Worm (Caenorhabditis elegans) whole organism, late embryonic: ENCODE results near the gene R52.6.

Experiments
- C08G9.2 ChIP-seq: sonication (generic microtip); optimal IDR thresholded peaks from 2 replicates; lab custom pipeline; 2016; ENCODE audit warnings: mild to moderate bottlenecking, missing genetic modification characterization, moderate library complexity, missing compliant biosample characterization
- F13H6.1 ChIP-seq: sonication (generic microtip); optimal IDR thresholded peaks from 2 replicates; lab custom pipeline; 2016; ENCODE audit warnings: missing genetic modification characterization, missing compliant biosample characterization
- K02D7.2 ChIP-seq: sonication (generic microtip); optimal IDR thresholded peaks from 2 replicates; lab custom pipeline; 2017; ENCODE audit warnings: mild to moderate bottlenecking, missing genetic modification characterization, missing compliant biosample characterization
- K09A11.1 ChIP-seq: sonication (generic microtip); optimal IDR thresholded peaks from 2 replicates; lab custom pipeline; 2017; ENCODE audit warnings: antibody characterized with exemption, mild to moderate bottlenecking, missing genetic modification characterization, missing compliant biosample characterization; ENCODE audit not compliant: insufficient read depth
- T23F11.4 ChIP-seq: fragments of 200-800 bp; sonication (Bioruptor generic); optimal IDR thresholded peaks from 2 replicates; lab custom pipeline; 2018; ENCODE audit warnings: mild to moderate bottlenecking, missing genetic modification characterization, missing compliant biosample characterization
- Y22D7AL.16 ChIP-seq: sonication (generic microtip); optimal IDR thresholded peaks from 2 replicates; lab custom pipeline; 2016; ENCODE audit warnings: missing genetic modification characterization, missing compliant biosample characterization
- ahr-1 ChIP-seq: sonication (generic microtip); optimal IDR thresholded peaks from 2 replicates; lab custom pipeline; 2016; ENCODE audit warnings: missing genetic modification characterization, missing compliant biosample characterization
- ama-1 ChIP-seq: fragments of 150-350 bp; optimal IDR thresholded peaks from 2 replicates; lab custom pipeline; 2014
- ceh-14 ChIP-seq: sonication (generic microtip); optimal IDR thresholded peaks from 2 replicates; lab custom pipeline; 2016; ENCODE audit warnings: missing genotype, missing genetic modification characterization, missing compliant biosample characterization
- ceh-18 ChIP-seq: sonication (generic microtip); optimal IDR thresholded peaks from 2 replicates; lab custom pipeline; 2016; ENCODE audit warnings: missing genetic modification characterization, missing compliant biosample characterization
- ceh-31 ChIP-seq: sonication (generic microtip); optimal IDR thresholded peaks from 2 replicates; lab custom pipeline; 2016; ENCODE audit warnings: missing genetic modification characterization, missing compliant biosample characterization
- ceh-45 ChIP-seq: fragments of 200-800 bp; sonication (Bioruptor generic); IDR thresholded peaks from 2 replicates; pipeline ENCODE4 v1.3.6; 2022; ENCODE audit warnings: missing genetic modification reagents, missing genetic modification characterization, missing compliant biosample characterization
- ceh-48 ChIP-seq: sonication (generic microtip); optimal IDR thresholded peaks from 2 replicates; lab custom pipeline; 2016; ENCODE audit warnings: missing genetic modification characterization, inconsistent platforms, missing compliant biosample characterization
- che-1 ChIP-seq: sonication (generic microtip); optimal IDR thresholded peaks from 2 replicates; lab custom pipeline; 2016; ENCODE audit warnings: mild to moderate bottlenecking, missing genetic modification characterization, missing compliant biosample characterization
- elt-2 ChIP-seq: sonication (generic microtip); optimal IDR thresholded peaks from 2 replicates; lab custom pipeline; 2016; ENCODE audit warnings: missing genetic modification reagents, missing genetic modification characterization, missing compliant biosample characterization
- elt-4 ChIP-seq: sonication (generic microtip); optimal IDR thresholded peaks from 2 replicates; lab custom pipeline; 2016; ENCODE audit warnings: missing genetic modification characterization, missing compliant biosample characterization
- ets-4 ChIP-seq: sonication (generic microtip); optimal IDR thresholded peaks from 2 replicates; lab custom pipeline; 2016; ENCODE audit warnings: missing genetic modification characterization, missing compliant biosample characterization
- eyg-1 ChIP-seq: sonication (generic microtip); optimal IDR thresholded peaks from 2 replicates; lab custom pipeline; 2016; ENCODE audit warnings: missing genotype, missing genetic modification characterization, missing compliant biosample characterization
- fax-1 ChIP-seq: sonication (generic microtip); optimal IDR thresholded peaks from 2 replicates; lab custom pipeline; 2016; ENCODE audit warnings: missing genotype, missing genetic modification characterization, missing compliant biosample characterization
- fkh-10 ChIP-seq: fragments of 150-350 bp; optimal IDR thresholded peaks from 2 replicates; lab custom pipeline; 2014; ENCODE audit warnings: missing biosample characterization, missing genetic modification reagents, missing genetic modification characterization
- gmeb-2 ChIP-seq: sonication (generic microtip); optimal IDR thresholded peaks from 2 replicates; lab custom pipeline; 2016; ENCODE audit warnings: missing genetic modification characterization, inconsistent platforms, missing compliant biosample characterization
- hlh-13 ChIP-seq: fragments of 200-800 bp; sonication (Bioruptor generic); optimal IDR thresholded peaks from 2 replicates; lab custom pipeline; 2018; ENCODE audit warnings: mild to moderate bottlenecking, missing genetic modification characterization, missing compliant biosample characterization
- hlh-6 ChIP-seq: sonication (generic microtip); optimal IDR thresholded peaks from 2 replicates; lab custom pipeline; 2016; ENCODE audit warnings: missing genotype, missing genetic modification characterization, missing compliant biosample characterization
- lim-6 ChIP-seq: sonication (generic microtip); optimal IDR thresholded peaks from 2 replicates; lab custom pipeline; 2016; ENCODE audit warnings: missing genetic modification characterization, missing compliant biosample characterization
- lin-11 ChIP-seq: fragments of 200-800 bp; sonication (Bioruptor generic); optimal IDR thresholded peaks from 2 replicates; lab custom pipeline; 2018; ENCODE audit warnings: mild to moderate bottlenecking, missing genetic modification characterization, missing compliant biosample characterization
- madf-2 ChIP-seq: sonication (generic microtip); optimal IDR thresholded peaks from 2 replicates; lab custom pipeline; 2017; ENCODE audit warnings: missing genetic modification characterization, missing compliant biosample characterization
- mec-3 ChIP-seq: sonication (generic microtip); optimal IDR thresholded peaks from 2 replicates; lab custom pipeline; 2016; ENCODE audit warnings: borderline replicate concordance, missing genetic modification characterization, missing compliant biosample characterization
- nfya-1 ChIP-seq: sonication (generic microtip); optimal IDR thresholded peaks from 2 replicates; lab custom pipeline; 2017; ENCODE audit warnings: missing genetic modification characterization, mild to moderate bottlenecking, missing compliant biosample characterization, antibody characterized with exemption, moderate library complexity
- pag-3 ChIP-seq: sonication (generic microtip); optimal IDR thresholded peaks from 2 replicates; lab custom pipeline; 2016; ENCODE audit warnings: missing compliant biosample characterization, missing genetic modification characterization, borderline replicate concordance
- pat-9 ChIP-seq: fragments of 200-800 bp; sonication (Bioruptor generic); optimal IDR thresholded peaks from 2 replicates; lab custom pipeline; 2018; ENCODE audit warnings: mild to moderate bottlenecking, missing genetic modification characterization, moderate library complexity, missing compliant biosample characterization
- pax-1 ChIP-seq: fragments of 150-350 bp; optimal IDR thresholded peaks from 2 replicates; lab custom pipeline; 2014; ENCODE audit warnings: missing biosample characterization, missing genetic modification characterization
- pha-2 ChIP-seq: sonication (generic microtip); optimal IDR thresholded peaks from 2 replicates; lab custom pipeline; 2017; ENCODE audit warnings: mild to moderate bottlenecking, missing genetic modification characterization, missing compliant biosample characterization
- pha-4 ChIP-seq: fragments of 150-350 bp; optimal IDR thresholded peaks from 2 replicates; lab custom pipeline; 2018; ENCODE audit warnings: missing biosample characterization, missing genetic modification reagents, missing genetic modification characterization
- pros-1 ChIP-seq: fragments of 150-350 bp; optimal IDR thresholded peaks from 2 replicates; lab custom pipeline; 2014; ENCODE audit warnings: missing biosample characterization, missing genetic modification reagents, missing genetic modification characterization
- ref-2 ChIP-seq: sonication (generic microtip); optimal IDR thresholded peaks from 2 replicates; lab custom pipeline; 2016; ENCODE audit warnings: missing genetic modification characterization, missing compliant biosample characterization
- sox-2 ChIP-seq: fragments of 200-800 bp; sonication (Bioruptor generic); IDR thresholded peaks from 2 replicates; pipeline ENCODE4 v1.3.6; 2022; ENCODE audit warnings: missing genetic modification reagents, missing genetic modification characterization, missing compliant biosample characterization
- tbx-2 ChIP-seq: sonication (generic microtip); optimal IDR thresholded peaks from 2 replicates; lab custom pipeline; 2016; ENCODE audit warnings: missing genetic modification characterization, missing compliant biosample characterization
- ttx-3 ChIP-seq: sonication (generic microtip); optimal IDR thresholded peaks from 2 replicates; lab custom pipeline; 2016; ENCODE audit warnings: missing genetic modification reagents, missing genetic modification characterization, missing compliant biosample characterization

R52.6 gene

ce11 chrII:2093456-2093926, 19.4 kb downstream of the R52.6 start, which contains the start of gene fbxb-37:
Gene fbxb-37 (minus strand): TSS chrII:2093876.
- TF ChIP-seq pros-1 (no peak), ahr-1 (tag; lab: Kevin White, UChicago) (no peak), tbx-2 (tag; lab: Kevin White, UChicago) (no peak), ama-1 (lab: Kevin White, UChicago) (no peak), pax-1 (tag; lab: Kevin White, UChicago) (no peak), pat-9 (tag; lab: Kevin White, UChicago) (no peak), elt-2 (tag; lab: Kevin White, UChicago) (no peak), ttx-3 (tag; lab: Kevin White, UChicago) (no peak)

- TF ChIP-seq madf-2 (tag; lab: Kevin White, UChicago) (no peak), che-1 (tag; lab: Kevin White, UChicago) (no peak), gmeb-2 (tag; lab: Kevin White, UChicago) (no peak), ceh-48 (tag; lab: Kevin White, UChicago) (no peak), pax-1 (tag; lab: Kevin White, UChicago) (no peak), eyg-1 (tag; lab: Kevin White, UChicago) (no peak), lin-11 (tag; lab: Kevin White, UChicago) (no peak), ref-2 (tag; lab: Kevin White, UChicago) (no peak), pha-2 (tag; lab: Kevin White, UChicago) (no peak), mec-3 (no peak), hlh-13 (no peak), pha-4 (tag; lab: Kevin White, UChicago) (no peak), tbx-2 (tag; lab: Kevin White, UChicago) (no peak), pag-3 (no peak)
Measured at ce11 chrII:2091972-2092371, 20.9 kb downstream of the R52.6 start, which contains the start of gene T16A1.10. Gene T16A1.10 (minus strand): TSS chrII:2092094.

ce11 chrII:2090605-2091004, 22.2 kb downstream of the R52.6 start, which contains the start of gene trpl-5:
Gene trpl-5 (minus strand): TSS chrII:2090636.
- no peak for TF ChIP-seq lim-6 (tag; lab: Kevin White, UChicago)
- no peak for TF ChIP-seq elt-4
- TF ChIP-seq elt-2 (tag; lab: Kevin White, UChicago): peak; percentile 80

- TF ChIP-seq ets-4 (tag; lab: Kevin White, UChicago) (no peak), ceh-18 (tag; lab: Kevin White, UChicago) (no peak), ref-2 (tag; lab: Kevin White, UChicago) (no peak), ttx-3 (tag; lab: Kevin White, UChicago) (no peak), fkh-10 (GFP tag; lab: Kevin White, UChicago) (no peak), ceh-14 (tag; lab: Kevin White, UChicago) (no peak), sox-2 (no peak), fax-1 (tag; lab: Kevin White, UChicago) (no peak), K09A11.1 (no peak), eyg-1 (tag; lab: Kevin White, UChicago) (no peak), ama-1 (lab: Kevin White, UChicago) (no peak), C08G9.2 (tag; lab: Kevin White, UChicago) (no peak), pax-1 (tag; lab: Kevin White, UChicago) (no peak), hlh-13 (no peak)
- TF ChIP-seq, all 69 proteins: peak for 0
Measured at ce11 chrII:2087206-2087605, 25.6 kb downstream of the R52.6 start.

ce11 chrII:2083726-2084179, 29.1 kb downstream of the R52.6 start, which contains the start of the genes T16A1.5 and fbxc-49:
Gene T16A1.5 (minus strand): TSS chrII:2083826.
Gene fbxc-49 (plus strand): TSS chrII:2084129.
- TF ChIP-seq K02D7.2 (tag; lab: Kevin White, UChicago) (no peak), F13H6.1 (no peak), pha-2 (tag; lab: Kevin White, UChicago) (no peak), C08G9.2 (tag; lab: Kevin White, UChicago) (no peak), hlh-6 (tag; lab: Kevin White, UChicago) (no peak), ceh-31 (tag; lab: Kevin White, UChicago) (no peak), Y22D7AL.16 (no peak), madf-2 (tag; lab: Kevin White, UChicago) (no peak), ceh-45 (GFP tag; lab: Robert Waterston, UW) (no peak), T23F11.4 (GFP tag; lab: Kevin White, UChicago) (no peak), nfya-1 (tag; lab: Kevin White, UChicago) (no peak)
